Worm (Caenorhabditis elegans) whole organism, L3 larva: ENCODE measurements around the gene srh-69.

Source experiments
- ZK546.5 ChIP-seq: sonication (generic microtip); optimal IDR thresholded peaks from 2 replicates; lab custom pipeline; 2017; ENCODE audit warnings: missing biosample characterization, missing genetic modification characterization
- ama-1 ChIP-seq: fragments of 150-350 bp; optimal IDR thresholded peaks from 2 replicates; lab custom pipeline; 2018
- ceh-16 ChIP-seq: sonication (generic microtip); optimal IDR thresholded peaks from 2 replicates; lab custom pipeline; 2017; ENCODE audit warnings: missing biosample characterization, missing genetic modification characterization
- ceh-28 ChIP-seq: fragments of 150-350 bp; optimal IDR thresholded peaks from 2 replicates; lab custom pipeline; 2014; ENCODE audit warnings: missing biosample characterization, missing genetic modification reagents, missing genetic modification characterization
- ceh-82 ChIP-seq: fragments of 150-350 bp; optimal IDR thresholded peaks from 2 replicates; lab custom pipeline; 2014; ENCODE audit warnings: missing biosample characterization, missing genetic modification characterization
- daf-12 ChIP-seq: fragments of 150-350 bp; optimal IDR thresholded peaks from 2 replicates; lab custom pipeline; 2014; ENCODE audit warnings: missing biosample characterization, missing genetic modification reagents, missing genetic modification characterization
- elt-1 ChIP-seq: fragments of 150-350 bp; optimal IDR thresholded peaks from 2 replicates; lab custom pipeline; 2014; ENCODE audit warnings: missing biosample characterization, missing genetic modification characterization
- elt-2 ChIP-seq: sonication (generic microtip); optimal IDR thresholded peaks from 2 replicates; lab custom pipeline; 2016; ENCODE audit warnings: missing genetic modification reagents, mild to moderate bottlenecking, missing genetic modification characterization, missing compliant biosample characterization
- elt-3 ChIP-seq, 3 experiments: fragments of 150-350 bp in 1 of 3; sonication (generic microtip) in 2 of 3; optimal IDR thresholded peaks; 2 replicates in 2 of 3; 4 replicates in 1 of 3; lab custom pipeline; 2014 to 2017; ENCODE audit warnings: missing biosample characterization in 3 of 3, missing genetic modification characterization in 3 of 3
- fkh-10 ChIP-seq: sonication (generic microtip); optimal IDR thresholded peaks from 2 replicates; lab custom pipeline; 2017; ENCODE audit warnings: missing biosample characterization, missing genetic modification reagents, missing genetic modification characterization
- fos-1 ChIP-seq: fragments of 150-350 bp; optimal IDR thresholded peaks from 2 replicates; lab custom pipeline; 2014; ENCODE audit warnings: missing biosample characterization, missing genetic modification characterization
- hmg-11 ChIP-seq: sonication (generic microtip); optimal IDR thresholded peaks from 2 replicates; lab custom pipeline; 2016; ENCODE audit warnings: missing genetic modification characterization, missing compliant biosample characterization
- jun-1 ChIP-seq: fragments of 150-350 bp; optimal IDR thresholded peaks from 2 replicates; lab custom pipeline; 2014; ENCODE audit warnings: missing biosample characterization, missing genetic modification reagents, missing genetic modification characterization
- lin-15B ChIP-seq: fragments of 150-350 bp; optimal IDR thresholded peaks from 2 replicates; lab custom pipeline; 2014; ENCODE audit warnings: missing biosample characterization, missing genetic modification characterization
- lin-39 ChIP-seq: fragments of 150-350 bp; optimal IDR thresholded peaks from 2 replicates; lab custom pipeline; 2018; ENCODE audit warnings: missing biosample characterization, missing genetic modification reagents, missing genetic modification characterization
- mdl-1 ChIP-seq: fragments of 150-350 bp; optimal IDR thresholded peaks from 2 replicates; lab custom pipeline; 2014; ENCODE audit warnings: missing biosample characterization, missing genetic modification characterization
- mml-1 ChIP-seq: fragments of 150-350 bp; sonication (generic microtip); optimal IDR thresholded peaks from 3 replicates; lab custom pipeline; 2014; ENCODE audit warnings: missing biosample characterization, missing genetic modification characterization
- nfya-1 ChIP-seq: sonication (generic microtip); optimal IDR thresholded peaks from 2 replicates; lab custom pipeline; 2017; ENCODE audit warnings: missing genetic modification characterization, mild to moderate bottlenecking, missing compliant biosample characterization, antibody characterized with exemption, moderate library complexity; ENCODE audit not compliant: insufficient read depth
- nhr-23 ChIP-seq: fragments of 150-350 bp; optimal IDR thresholded peaks from 2 replicates; lab custom pipeline; 2014; ENCODE audit warnings: missing biosample characterization, missing genetic modification reagents, missing genetic modification characterization
- nhr-237 ChIP-seq: fragments of 150-350 bp; optimal IDR thresholded peaks from 2 replicates; lab custom pipeline; 2014; ENCODE audit warnings: missing biosample characterization, missing genetic modification characterization
- nhr-25 ChIP-seq: sonication (generic microtip); optimal IDR thresholded peaks from 2 replicates; lab custom pipeline; 2017; ENCODE audit warnings: missing biosample characterization, missing genetic modification characterization
- nhr-28 ChIP-seq: fragments of 150-350 bp; optimal IDR thresholded peaks from 2 replicates; lab custom pipeline; 2014; ENCODE audit warnings: missing biosample characterization, missing genetic modification characterization
- nhr-43 ChIP-seq: sonication (generic microtip); optimal IDR thresholded peaks from 2 replicates; lab custom pipeline; 2016; ENCODE audit warnings: mild to moderate bottlenecking, missing genetic modification characterization, missing compliant biosample characterization; ENCODE audit not compliant: poor library complexity, severe bottlenecking
- nhr-67 ChIP-seq: fragments of 150-350 bp; optimal IDR thresholded peaks from 2 replicates; lab custom pipeline; 2014; ENCODE audit warnings: missing biosample characterization, missing genetic modification characterization
- nhr-76 ChIP-seq: fragments of 150-350 bp; sonication (generic microtip); optimal IDR thresholded peaks from 5 replicates; lab custom pipeline; 2014; ENCODE audit warnings: missing biosample characterization, missing genetic modification characterization
- nhr-77 ChIP-seq: fragments of 150-350 bp; optimal IDR thresholded peaks from 2 replicates; lab custom pipeline; 2014; ENCODE audit warnings: missing biosample characterization, missing genetic modification characterization
- pha-4 ChIP-seq: fragments of 150-350 bp; optimal IDR thresholded peaks from 2 replicates; lab custom pipeline; 2014; ENCODE audit warnings: missing biosample characterization, missing genetic modification reagents, missing genetic modification characterization
- pqm-1 ChIP-seq: fragments of 150-350 bp; optimal IDR thresholded peaks from 2 replicates; lab custom pipeline; 2017; ENCODE audit warnings: missing biosample characterization, missing genetic modification characterization, inconsistent platforms
- sea-2 ChIP-seq: fragments of 150-350 bp; sonication (generic microtip); optimal IDR thresholded peaks from 4 replicates; lab custom pipeline; 2014; ENCODE audit warnings: missing biosample characterization, missing genetic modification reagents, missing genetic modification characterization
- snpc-4 ChIP-seq: fragments of 150-350 bp; optimal IDR thresholded peaks from 2 replicates; lab custom pipeline; 2014; ENCODE audit warnings: missing biosample characterization, missing genetic modification characterization
- tbx-2 ChIP-seq: sonication (generic microtip); optimal IDR thresholded peaks from 2 replicates; lab custom pipeline; 2016; ENCODE audit warnings: mild to moderate bottlenecking, missing genetic modification characterization, missing compliant biosample characterization
- unc-39 ChIP-seq: sonication (generic microtip); optimal IDR thresholded peaks from 4 replicates; lab custom pipeline; 2017; ENCODE audit warnings: missing biosample characterization, missing genetic modification characterization
- unc-62 ChIP-seq: fragments of 150-350 bp; sonication (generic microtip); optimal IDR thresholded peaks from 4 replicates; lab custom pipeline; 2014; ENCODE audit warnings: missing biosample characterization, missing genetic modification reagents, missing genetic modification characterization
- zag-1 ChIP-seq: fragments of 150-350 bp; optimal IDR thresholded peaks from 2 replicates; lab custom pipeline; 2014; ENCODE audit warnings: missing biosample characterization, missing genetic modification characterization
- ztf-4 ChIP-seq: fragments of 150-350 bp; optimal IDR thresholded peaks from 2 replicates; lab custom pipeline; 2014; ENCODE audit warnings: missing biosample characterization, missing genetic modification characterization

The srh-69 gene

ce11 chrII:12494067-12494477 is 20.4 kb downstream of the srh-69 start:
- TF ChIP-seq unc-39 (tag; lab: Kevin White, UChicago) = no peak
- no peak for TF ChIP-seq ceh-16 (tag; lab: Kevin White, UChicago)
- no peak for TF ChIP-seq ZK546.5 (tag; lab: Kevin White, UChicago)
- TF ChIP-seq pqm-1 (tag; lab: Kevin White, UChicago) = no peak
- TF ChIP-seq fkh-10 (GFP tag; lab: Kevin White, UChicago) = no peak
- no peak for TF ChIP-seq nhr-76 (tag; lab: Kevin White, UChicago)
- TF ChIP-seq lin-39 (tag; lab: Kevin White, UChicago) = no peak
- TF ChIP-seq mml-1 (tag; lab: Kevin White, UChicago) = no peak
- TF ChIP-seq nhr-43 = no peak
- no peak for TF ChIP-seq ama-1 (lab: Kevin White, UChicago)
- TF ChIP-seq jun-1 (tag; lab: Kevin White, UChicago) = no peak
- no peak for TF ChIP-seq tbx-2

DNA sequence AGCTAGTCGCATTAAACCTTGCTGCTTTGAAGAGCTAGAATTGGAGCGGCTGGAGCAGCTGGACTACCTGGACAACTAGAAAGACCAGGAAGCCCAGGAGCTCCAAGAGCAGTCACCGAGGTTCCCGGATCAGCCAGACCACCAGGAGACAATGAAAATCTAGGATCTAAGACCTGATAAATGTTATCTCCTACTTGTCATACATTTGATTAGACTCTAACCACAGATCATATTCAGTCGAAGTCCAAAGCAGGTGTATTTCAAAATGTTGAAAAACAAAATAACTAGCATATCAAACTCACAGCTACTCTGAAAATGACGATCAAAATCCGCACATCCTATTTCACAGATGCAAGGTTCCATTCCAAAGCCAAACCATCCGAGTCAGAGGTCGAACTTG is 22.6 kb downstream of the srh-69 start, which contains the start of gene srz-6:
Gene srz-6, plus strand, starts transcription at position 301 of the 400 bp plus-strand sequence.
- no peak for TF ChIP-seq nhr-23 (tag; lab: Kevin White, UChicago)
- TF ChIP-seq snpc-4 (tag; lab: Kevin White, UChicago) = no peak
- TF ChIP-seq ceh-16 (tag; lab: Kevin White, UChicago) = no peak
- TF ChIP-seq jun-1 (tag; lab: Kevin White, UChicago) = no peak
- no peak for TF ChIP-seq mdl-1
- no peak for TF ChIP-seq pqm-1 (tag; lab: Kevin White, UChicago)
- TF ChIP-seq nhr-25 (tag; lab: Kevin White, UChicago) = no peak
- no peak for TF ChIP-seq nhr-237
- TF ChIP-seq hmg-11 (tag; lab: Kevin White, UChicago) = no peak
- TF ChIP-seq pha-4 = no peak
- TF ChIP-seq elt-1 (tag; lab: Kevin White, UChicago) = no peak
- TF ChIP-seq nhr-77 (tag; lab: Kevin White, UChicago) = no peak
- TF ChIP-seq ceh-28 (tag; lab: Kevin White, UChicago) = no peak
- TF ChIP-seq elt-2 (tag; lab: Kevin White, UChicago) = no peak
- TF ChIP-seq mml-1 (tag; lab: Kevin White, UChicago) = no peak

- no peak for TF ChIP-seq fos-1 (tag; lab: Kevin White, UChicago)
- TF ChIP-seq fkh-10 (GFP tag; lab: Kevin White, UChicago) = no peak
- TF ChIP-seq hmg-11 (tag; lab: Kevin White, UChicago) = no peak
Measured at ce11 chrII:12489903-12490302, 24.6 kb downstream of the srh-69 start, which contains the start of gene T21B4.15. TSS of gene T21B4.15 (plus strand) at chrII:12490203.

ce11 chrII:12488810-12489209 is 25.7 kb downstream of the srh-69 start:
- TF ChIP-seq ceh-82 (tag; lab: Kevin White, UChicago) (no peak), zag-1 (tag; lab: Kevin White, UChicago) (no peak)

DNA sequence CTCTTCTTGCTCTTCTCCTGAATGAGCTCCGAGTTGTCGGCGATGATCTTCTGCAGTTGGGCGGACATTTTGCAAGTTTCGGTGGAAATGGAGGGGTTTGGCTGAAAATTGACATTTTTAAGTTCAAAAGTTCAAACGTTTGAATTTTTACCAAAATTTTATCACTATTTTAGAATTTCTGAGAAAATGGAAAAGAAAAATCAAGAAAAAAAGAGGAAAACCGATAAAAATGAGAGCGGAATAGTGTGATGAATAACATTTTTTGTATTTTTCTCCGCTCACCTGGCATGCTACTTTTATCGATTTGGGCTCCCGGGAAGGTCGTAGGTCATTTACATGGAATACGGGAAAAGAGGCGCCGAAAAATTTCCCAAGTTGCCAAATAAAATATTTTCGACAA is 29.5 kb downstream of the srh-69 start, which contains the start of gene F15A4.10:
Gene F15A4.10, minus strand, starts transcription at position 101 of the 400 bp plus-strand sequence.
- TF ChIP-seq elt-3 (tag; optimal IDR thresholded peaks at IDR 0.05; lab: Kevin White, UChicago) = no peak
- TF ChIP-seq fkh-10 (GFP tag; lab: Kevin White, UChicago) = no peak
- no peak for TF ChIP-seq nhr-43
- TF ChIP-seq nfya-1 = no peak
- no peak for TF ChIP-seq fos-1 (tag; lab: Kevin White, UChicago)
- TF ChIP-seq nhr-25 (tag; lab: Kevin White, UChicago) = no peak
- TF ChIP-seq lin-39 (tag; lab: Kevin White, UChicago) = no peak
- TF ChIP-seq zag-1 (tag; lab: Kevin White, UChicago) = no peak
- TF ChIP-seq pqm-1 (tag; lab: Kevin White, UChicago) = no peak
- TF ChIP-seq nhr-28 = no peak
- TF ChIP-seq nhr-23 (tag; lab: Kevin White, UChicago) = no peak
- TF ChIP-seq ceh-28 (tag; lab: Kevin White, UChicago) = no peak

- no peak for TF ChIP-seq nhr-43
- no peak for TF ChIP-seq daf-12 (tag; lab: Kevin White, UChicago)
- TF ChIP-seq lin-15B = no peak
- TF ChIP-seq unc-62 (GFP tag; lab: Kevin White, UChicago) = no peak
- no peak for TF ChIP-seq nhr-28
- no peak for TF ChIP-seq elt-3 (tag; optimal IDR thresholded peaks at IDR 0.05; lab: Kevin White, UChicago)
- TF ChIP-seq sea-2 (GFP tag; lab: Kevin White, UChicago) = no peak
- TF ChIP-seq pqm-1 (tag; lab: Kevin White, UChicago) = no peak
- TF ChIP-seq mdl-1 = no peak
- no peak for TF ChIP-seq ztf-4 (tag; lab: Kevin White, UChicago)
- no peak for TF ChIP-seq nhr-23 (tag; lab: Kevin White, UChicago)
- no peak for TF ChIP-seq tbx-2
- no peak for TF ChIP-seq nhr-67 (tag; lab: Kevin White, UChicago)
- TF ChIP-seq, all 47 proteins: peak for 0
Measured at ce11 chrII:12482622-12483021, 31.9 kb downstream of the srh-69 start, which contains the start of gene fbxb-102. TSS of gene fbxb-102 (plus strand) at chrII:12482922.
